Fruit fly (Drosophila melanogaster) whole organism, embryonic: ENCODE measurements around the gene Ada2a.

Experiments used
- Ada2b ChIP-seq: fragments of 200-800 bp; sonication (Bioruptor generic); IDR thresholded peaks from 2 replicates; pipeline ENCODE4 v1.3.6; 2022; ENCODE audit warnings: missing biosample characterization, missing genetic modification characterization
- BEAF-32 ChIP-seq: fragments of 200-800 bp; sonication (Bioruptor generic); optimal IDR thresholded peaks from 3 replicates; lab custom pipeline; 2017; ENCODE audit warnings: missing biosample characterization, missing genetic modification characterization, mild to moderate bottlenecking, moderate library complexity, missing genetic modification reagents
- Bgb ChIP-seq: fragments of 200-800 bp; sonication (Bioruptor generic); IDR thresholded peaks from 2 replicates; pipeline ENCODE4 v1.3.6; 2022; ENCODE audit warnings: missing biosample characterization, missing genetic modification characterization; ENCODE audit not compliant: partially characterized antibody
- CG10267 ChIP-seq: fragments of 200-800 bp; sonication (Bioruptor generic); optimal IDR thresholded peaks from 2 replicates; lab custom pipeline; 2018; ENCODE audit warnings: missing biosample characterization, mild to moderate bottlenecking, missing genetic modification characterization, moderate library complexity
- CG11504 ChIP-seq: fragments of 200-800 bp; sonication (Bioruptor generic); optimal IDR thresholded peaks from 3 replicates; lab custom pipeline; 2019; ENCODE audit warnings: missing biosample characterization, mild to moderate bottlenecking, missing genetic modification characterization, moderate library complexity
- CG13287 ChIP-seq: fragments of 200-800 bp; sonication (Bioruptor generic); IDR thresholded peaks from 2 replicates; pipeline ENCODE4 v1.3.6; 2022; ENCODE audit warnings: missing biosample characterization, missing genetic modification characterization; ENCODE audit not compliant: partially characterized antibody
- CG15601 ChIP-seq: fragments of 200-800 bp; sonication (Bioruptor generic); optimal IDR thresholded peaks from 3 replicates; lab custom pipeline; 2019; ENCODE audit warnings: missing biosample characterization, mild to moderate bottlenecking, missing genetic modification characterization, moderate library complexity
- CG17361 ChIP-seq: fragments of 200-800 bp; sonication (Bioruptor generic); IDR thresholded peaks from 3 replicates; pipeline ENCODE4 v1.3.6; 2022; ENCODE audit warnings: missing biosample characterization, missing genetic modification characterization
- CG17829 ChIP-seq: fragments of 200-800 bp; optimal IDR thresholded peaks from 2 replicates; lab custom pipeline; 2019; ENCODE audit warnings: missing biosample characterization, mild to moderate bottlenecking, missing genetic modification characterization, moderate library complexity
- CG1792 ChIP-seq: fragments of 200-800 bp; sonication (Bioruptor generic); optimal IDR thresholded peaks from 2 replicates; lab custom pipeline; 2016; ENCODE audit warnings: missing biosample characterization, missing genetic modification characterization
- CG2120 ChIP-seq: fragments of 200-800 bp; sonication (Bioruptor generic); optimal IDR thresholded peaks from 3 replicates; lab custom pipeline; 2016; ENCODE audit warnings: missing biosample characterization, missing genetic modification characterization
- CG30403 ChIP-seq: fragments of 200-800 bp; sonication (Bioruptor generic); optimal IDR thresholded peaks from 3 replicates; lab custom pipeline; 2016; ENCODE audit warnings: missing biosample characterization, missing genetic modification characterization
- CG34224 ChIP-seq: fragments of 200-800 bp; sonication (Bioruptor generic); IDR thresholded peaks from 3 replicates; pipeline ENCODE4 v1.3.6; 2022; ENCODE audit warnings: missing biosample characterization, missing genetic modification characterization; ENCODE audit not compliant: partially characterized antibody
- CG34376 ChIP-seq: fragments of 200-800 bp; sonication (Bioruptor generic); optimal IDR thresholded peaks from 2 replicates; lab custom pipeline; 2018; ENCODE audit warnings: missing biosample characterization, mild to moderate bottlenecking, missing genetic modification characterization
- CG5245 ChIP-seq: fragments of 200-800 bp; sonication (Bioruptor generic); optimal IDR thresholded peaks from 3 replicates; lab custom pipeline; 2016; ENCODE audit warnings: missing biosample characterization, missing genetic modification characterization
- CoRest ChIP-seq: fragments of 200-800 bp; sonication (Bioruptor generic); optimal IDR thresholded peaks from 3 replicates; lab custom pipeline; 2018; ENCODE audit warnings: missing biosample characterization, mild to moderate bottlenecking, missing genetic modification characterization, moderate library complexity
- E2f2 ChIP-seq: fragments of 200-800 bp; sonication (Bioruptor generic); IDR thresholded peaks from 2 replicates; pipeline ENCODE4 v1.3.6; 2022; ENCODE audit warnings: missing biosample characterization, missing genetic modification characterization
- Fer2 ChIP-seq: fragments of 200-800 bp; sonication (Bioruptor generic); optimal IDR thresholded peaks from 2 replicates; lab custom pipeline; 2018; ENCODE audit warnings: missing biosample characterization, mild to moderate bottlenecking, missing genetic modification characterization, moderate library complexity
- HLH54F ChIP-seq: fragments of 200-800 bp; sonication (Bioruptor generic); optimal IDR thresholded peaks from 3 replicates; lab custom pipeline; 2016; ENCODE audit warnings: missing biosample characterization, missing genetic modification characterization
- Hand ChIP-seq: fragments of 200-800 bp; sonication (Bioruptor generic); optimal IDR thresholded peaks from 2 replicates; lab custom pipeline; 2017; ENCODE audit warnings: mild to moderate bottlenecking, missing biosample characterization, missing genetic modification reagents, missing genetic modification characterization
- HmgD ChIP-seq: fragments of 200-800 bp; sonication (Bioruptor generic); optimal IDR thresholded peaks from 3 replicates; lab custom pipeline; 2016; ENCODE audit warnings: missing biosample characterization, missing genetic modification characterization
- Hmr ChIP-seq: fragments of 200-800 bp; sonication (Bioruptor generic); optimal IDR thresholded peaks from 3 replicates; lab custom pipeline; 2017; ENCODE audit warnings: mild to moderate bottlenecking, missing biosample characterization, missing genetic modification reagents, missing genetic modification characterization
- MBD-R2 ChIP-seq: fragments of 200-800 bp; sonication (Bioruptor generic); IDR thresholded peaks from 2 replicates; pipeline ENCODE4 v1.3.6; 2022; ENCODE audit warnings: missing biosample characterization, missing genetic modification characterization
- Med ChIP-seq: fragments of 200-800 bp; sonication (Bioruptor generic); peaks from one replicate; lab custom pipeline; 2016; ENCODE audit warnings: missing biosample characterization, missing genetic modification characterization, mild to moderate bottlenecking, inconsistent platforms, moderate library complexity
- Nf-YC ChIP-seq: fragments of 200-800 bp; optimal IDR thresholded peaks from 3 replicates; lab custom pipeline; 2019; ENCODE audit warnings: missing biosample characterization, mild to moderate bottlenecking, missing genetic modification characterization, moderate library complexity
- Pdp1 ChIP-seq, 2 experiments: fragments of 200-800 bp; sonication (Bioruptor generic); optimal IDR thresholded peaks; 3 replicates each; lab custom pipeline; 2016; ENCODE audit warnings: missing biosample characterization in 2 of 2, missing genetic modification characterization in 2 of 2, mild to moderate bottlenecking in 1 of 2, moderate library complexity in 1 of 2
- Scr ChIP-seq: fragments of 200-800 bp; sonication (Bioruptor generic); IDR thresholded peaks from 2 replicates; pipeline ENCODE4 v1.3.6; 2022; ENCODE audit warnings: missing biosample characterization, missing genetic modification characterization; ENCODE audit not compliant: partially characterized antibody
- ato ChIP-seq: fragments of 200-800 bp; sonication (Bioruptor generic); IDR thresholded peaks from 2 replicates; pipeline ENCODE4 v1.3.6; 2022; ENCODE audit warnings: missing biosample characterization, missing genetic modification characterization; ENCODE audit not compliant: partially characterized antibody
- chinmo ChIP-seq: fragments of 200-800 bp; sonication (Bioruptor generic); IDR thresholded peaks from 4 replicates; pipeline ENCODE4 v1.3.6; 2022; ENCODE audit warnings: missing biosample characterization, missing genetic modification characterization; ENCODE audit not compliant: partially characterized antibody
- chn ChIP-seq: fragments of 200-800 bp; sonication (Bioruptor generic); optimal IDR thresholded peaks from 2 replicates; lab custom pipeline; 2016; ENCODE audit warnings: missing biosample characterization, missing genetic modification characterization
- gfzf ChIP-seq: fragments of 200-800 bp; sonication (Bioruptor generic); optimal IDR thresholded peaks from 2 replicates; lab custom pipeline; 2016; ENCODE audit warnings: missing biosample characterization, mild to moderate bottlenecking, missing genetic modification characterization, moderate library complexity
- h ChIP-seq: fragments of >200 bp; optimal IDR thresholded peaks from 2 replicates; lab custom pipeline; 2017
- hb ChIP-seq: fragments of 200-800 bp; sonication (Bioruptor generic); IDR thresholded peaks from 3 replicates; pipeline ENCODE4 v1.3.6; 2022; ENCODE audit warnings: missing biosample characterization, missing genetic modification characterization; ENCODE audit not compliant: partially characterized antibody
- klu ChIP-seq: fragments of 200-800 bp; sonication (Bioruptor generic); IDR thresholded peaks from 2 replicates; pipeline ENCODE4 v1.3.6; 2022; ENCODE audit warnings: missing biosample characterization, missing genetic modification characterization
- lab ChIP-seq: fragments of 200-800 bp; sonication (Bioruptor generic); optimal IDR thresholded peaks from 3 replicates; lab custom pipeline; 2017; ENCODE audit warnings: missing biosample characterization, missing genetic modification characterization, mild to moderate bottlenecking, moderate library complexity, missing genetic modification reagents
- mam ChIP-seq: fragments of 200-800 bp; sonication (Bioruptor generic); optimal IDR thresholded peaks from 3 replicates; lab custom pipeline; 2016; ENCODE audit warnings: missing biosample characterization, missing genetic modification characterization
- mirr ChIP-seq: fragments of 200-800 bp; sonication (Bioruptor generic); optimal IDR thresholded peaks from 3 replicates; lab custom pipeline; 2018; ENCODE audit warnings: missing biosample characterization, mild to moderate bottlenecking, missing genetic modification characterization
- pzg ChIP-seq: fragments of 200-800 bp; sonication (Bioruptor generic); optimal IDR thresholded peaks from 3 replicates; lab custom pipeline; 2018; ENCODE audit warnings: missing biosample characterization, mild to moderate bottlenecking, missing genetic modification characterization, moderate library complexity
- salm ChIP-seq: fragments of 200-800 bp; sonication (Bioruptor generic); optimal IDR thresholded peaks from 2 replicates; lab custom pipeline; 2018; ENCODE audit warnings: missing biosample characterization, mild to moderate bottlenecking, missing genetic modification characterization
- scrt ChIP-seq: fragments of 200-800 bp; sonication (Bioruptor generic); optimal IDR thresholded peaks from 2 replicates; lab custom pipeline; 2018; ENCODE audit warnings: missing biosample characterization, mild to moderate bottlenecking, missing genetic modification characterization, moderate library complexity
- slou ChIP-seq: fragments of 200-800 bp; sonication (Bioruptor generic); optimal IDR thresholded peaks from 3 replicates; lab custom pipeline; 2016; ENCODE audit warnings: missing biosample characterization, missing genetic modification characterization
- sna ChIP-seq: fragments of 200-800 bp; sonication (Bioruptor generic); IDR thresholded peaks from 2 replicates; pipeline ENCODE4 v1.3.6; 2022; ENCODE audit warnings: missing biosample characterization, missing genetic modification characterization; ENCODE audit not compliant: partially characterized antibody
- vnd ChIP-seq: fragments of 200-800 bp; sonication (Bioruptor generic); IDR thresholded peaks from 3 replicates; pipeline ENCODE4 v1.3.6; 2022; ENCODE audit warnings: missing biosample characterization, missing genetic modification characterization; ENCODE audit not compliant: partially characterized antibody
- vvl ChIP-seq: fragments of 200-800 bp; sonication (Bioruptor generic); IDR thresholded peaks from 2 replicates; pipeline ENCODE4 v1.3.6; 2022; ENCODE audit warnings: missing biosample characterization, missing genetic modification characterization
- zen2 ChIP-seq: fragments of 200-800 bp; sonication (Bioruptor generic); IDR thresholded peaks from 3 replicates; pipeline ENCODE4 v1.3.6; 2022; ENCODE audit warnings: missing biosample characterization, missing genetic modification characterization; ENCODE audit not compliant: partially characterized antibody
- zf30C ChIP-seq: fragments of 200-800 bp; sonication (Bioruptor generic); optimal IDR thresholded peaks from 3 replicates; lab custom pipeline; 2018; ENCODE audit warnings: missing biosample characterization, mild to moderate bottlenecking, missing genetic modification characterization
- zfh1 ChIP-seq: fragments of 200-800 bp; sonication (Bioruptor generic); IDR thresholded peaks from 3 replicates; pipeline ENCODE4 v1.3.6; 2022; ENCODE audit warnings: missing biosample characterization, missing genetic modification characterization

Ada2a gene

DNA sequence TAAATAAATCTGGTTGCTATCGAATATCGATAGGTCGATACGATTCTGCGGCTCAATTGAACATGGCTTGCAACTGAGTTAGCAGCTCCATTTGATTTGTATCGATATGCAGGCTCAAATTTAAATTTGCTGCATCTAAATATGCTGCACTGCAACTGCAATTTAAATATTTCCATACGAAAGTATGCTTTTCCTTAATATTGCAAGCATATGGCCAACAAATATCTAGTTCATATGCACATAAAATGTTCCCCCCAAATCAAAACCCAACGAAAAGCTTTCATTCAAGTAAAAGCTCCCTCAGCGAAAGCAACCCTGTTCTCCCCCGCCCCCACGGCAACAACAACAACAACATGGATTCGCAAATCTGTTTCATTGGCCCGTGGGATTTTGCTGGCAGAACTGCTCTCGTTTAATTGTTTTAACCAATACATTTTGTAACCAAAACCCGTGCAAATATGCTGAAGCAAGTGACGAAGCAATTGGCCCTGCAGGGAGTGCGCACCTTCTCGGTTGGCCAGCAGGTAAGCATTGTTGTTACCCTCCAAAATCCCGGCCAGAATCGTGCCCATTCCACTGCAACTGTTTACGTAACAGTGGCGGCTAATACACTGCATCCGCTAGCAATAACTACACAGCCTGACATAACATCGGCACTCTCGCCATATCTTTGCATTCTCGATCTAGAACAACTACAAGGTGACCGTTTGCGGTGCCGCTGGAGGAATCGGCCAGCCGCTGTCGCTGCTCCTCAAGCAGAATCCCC lies 29.1 kb downstream of the Ada2a start, which contains the start of the genes CG7168 and Mdh2:
TSS of gene CG7168 (minus strand) at position 40 of the 766 bp plus-strand sequence.
TSS of gene Mdh2 (plus strand) at position 354 of the 766 bp plus-strand sequence.
- TF ChIP-seq HmgD (GFP tag; lab: Kevin White, UChicago) (peak; percentile 2), CG15601 (tag; lab: Kevin White, UChicago) (peak; percentile 15), salm (tag; lab: Kevin White, UChicago) (no peak), chn (GFP tag; lab: Kevin White, UChicago) (peak; percentile 9), CG11504 (tag; lab: Kevin White, UChicago) (peak; percentile 2), CG13287 (peak; percentile 87), CG5245 (GFP tag; lab: Kevin White, UChicago) (no peak), zen2 (peak; percentile 67; the same call in 2 of the 3 replicates), Bgb (GFP tag; lab: Robert Waterston, UW) (peak; percentile 88), CG34224 (GFP tag; lab: Robert Waterston, UW) (peak; percentile 79), CG2120 (GFP tag; lab: Kevin White, UChicago) (peak; percentile 14), CG34376 (GFP tag; lab: Kevin White, UChicago) (peak; percentile 12), Fer2 (tag; lab: Kevin White, UChicago) (no peak), sna (peak; percentile 77; the same call in 1 of the 2 replicates), mirr (GFP tag; lab: Kevin White, UChicago) (peak; percentile 21), HLH54F (GFP tag; lab: Kevin White, UChicago) (no peak), E2f2 (peak; percentile 80), lab (GFP tag; lab: Kevin White, UChicago) (peak; percentile 40), CG1792 (GFP tag; lab: Kevin White, UChicago) (no peak), zfh1 (GFP tag; lab: Robert Waterston, UW) (0 out of 3 replicates have a peak, but pooled peaks have one; percentile 17), Scr (GFP tag; lab: Robert Waterston, UW) (peak; percentile 84), pzg (peak; percentile 77), klu (peak; percentile 30; the same call in 1 of the 2 replicates), MBD-R2 (GFP tag; lab: Robert Waterston, UW) (peak; percentile 79), mam (GFP tag; lab: Kevin White, UChicago) (no peak), Ada2b (GFP tag; lab: Robert Waterston, UW) (no peak), vvl (GFP tag; lab: Robert Waterston, UW) (0 out of 2 replicates have a peak, but pooled peaks have one; percentile 43), zf30C (GFP tag; lab: Kevin White, UChicago) (no peak), Nf-YC (peak; percentile 83), CG30403 (GFP tag; lab: Kevin White, UChicago) (peak; percentile 7), CG17829 (tag; lab: Kevin White, UChicago) (peak; percentile 31), CG10267 (tag; lab: Kevin White, UChicago) (peak; percentile 16), BEAF-32 (GFP tag; lab: Kevin White, UChicago) (peak; percentile 81), gfzf (GFP tag; lab: Kevin White, UChicago) (peak; percentile 18), scrt (peak; percentile 51), CG17361 (GFP tag; lab: Robert Waterston, UW) (no peak), CoRest (tag; lab: Kevin White, UChicago) (peak; percentile 15), Med (GFP tag; lab: Kevin White, UChicago) (peak; percentile 72), slou (GFP tag; lab: Kevin White, UChicago) (no peak), ato (peak; percentile 91), Hmr (GFP tag; lab: Kevin White, UChicago) (peak; percentile 14), h (lab: Kevin White, UChicago) (no peak), hb (GFP tag; lab: Robert Waterston, UW) (peak; percentile 82), vnd (GFP tag; lab: Robert Waterston, UW) (peak; percentile 81), chinmo (peak; percentile 73; the same call in 3 of the 4 replicates), Pdp1 (GFP tag; optimal IDR thresholded peaks at IDR 0.05; lab: Kevin White, UChicago) (peak in 1 of 2 experiments; percentile 96), Hand (no peak)
